Worm (Caenorhabditis elegans) whole organism, midembryonic: ENCODE data around the gene smf-1.

ENCODE experiments used
- cog-1 ChIP-seq: sonication (generic microtip); optimal IDR thresholded peaks from 2 replicates; lab custom pipeline; 2016; ENCODE audit warnings: missing genetic modification characterization, missing compliant biosample characterization
- flt-1 ChIP-seq: fragments of 200-800 bp; sonication (Bioruptor generic); IDR thresholded peaks from 2 replicates; pipeline ENCODE4 v1.3.6; 2022; ENCODE audit warnings: missing genetic modification characterization, missing compliant biosample characterization
- klf-2 ChIP-seq: fragments of 200-800 bp; sonication (Bioruptor generic); conservative IDR thresholded peaks from 2 replicates; pipeline ENCODE4 v1.3.6; 2022; ENCODE audit warnings: missing genetic modification reagents, missing genetic modification characterization, missing compliant biosample characterization
- med-1 ChIP-seq: sonication (generic microtip); optimal IDR thresholded peaks from 2 replicates; lab custom pipeline; 2017; ENCODE audit warnings: missing genetic modification characterization, mild to moderate bottlenecking, missing compliant biosample characterization, antibody characterized with exemption, missing genetic modification reagents; ENCODE audit not compliant: insufficient read depth
- ref-1 ChIP-seq: fragments of 200-800 bp; sonication (Bioruptor generic); conservative IDR thresholded peaks from 2 replicates; pipeline ENCODE4 v1.3.6; 2022; ENCODE audit warnings: missing genetic modification reagents, missing genetic modification characterization, missing compliant biosample characterization
- tab-1 ChIP-seq: fragments of 200-800 bp; sonication (Bioruptor generic); IDR thresholded peaks from 2 replicates; pipeline ENCODE4 v1.3.6; 2022; ENCODE audit warnings: missing genetic modification characterization, missing compliant biosample characterization
- ztf-23 ChIP-seq: fragments of 200-800 bp; sonication (Bioruptor generic); IDR thresholded peaks from 2 replicates; pipeline ENCODE4 v1.3.6; 2022; ENCODE audit warnings: missing genetic modification reagents, missing genetic modification characterization, missing compliant biosample characterization
- ztf-29 ChIP-seq: fragments of 200-800 bp; sonication (Bioruptor generic); IDR thresholded peaks from 2 replicates; pipeline ENCODE4 v1.3.6; 2022; ENCODE audit warnings: missing genetic modification reagents, missing genetic modification characterization, missing compliant biosample characterization

ce11 chrX:6744978-6745377 is 22.1 kb upstream of the smf-1 start:
- TF ChIP-seq ztf-29 (GFP tag; lab: Robert Waterston, UW) (no peak), ref-1 (GFP tag; lab: Robert Waterston, UW) (no peak), flt-1 (GFP tag; lab: Robert Waterston, UW) (no peak), ztf-23 (GFP tag; lab: Robert Waterston, UW) (no peak), klf-2 (GFP tag; lab: Robert Waterston, UW) (no peak), med-1 (no peak), cog-1 (no peak), tab-1 (GFP tag; lab: Robert Waterston, UW) (no peak)
